Worm (Caenorhabditis elegans): ENCODE data around the gene Y39A3A.4.

Gene Y39A3A.4

ce11 chrIII:2101895-2102345 lies 25.5 kb upstream of the Y39A3A.4 start, which contains the start of gene ppk-2 (continued):
- TF ChIP-seq Y53G8AR.9 (GFP tag; conservative IDR thresholded peaks at IDR 0.05) (peak; percentile 30; the same call in 1 of the 2 replicates), bed-1 (GFP tag; IDR thresholded peaks at IDR 0.05) (no peak), nfya-1 (tag; optimal IDR thresholded peaks at IDR 0.05; ENCODE audit: borderline replicate concordance, insufficient read depth) (no peak), cebp-1 (GFP tag; IDR thresholded peaks at IDR 0.05) (no peak), cebp-1 (tag; optimal IDR thresholded peaks at IDR 0.05) (no peak), ceh-58 (GFP tag; IDR thresholded peaks at IDR 0.05) (no peak), snpc-1.3 (tag; optimal IDR thresholded peaks at IDR 0.05; ENCODE audit: insufficient read depth) (peak; percentile 34), hlh-26 (GFP tag; conservative IDR thresholded peaks at IDR 0.05) (no peak), unc-130 (GFP tag; optimal IDR thresholded peaks at IDR 0.05) (no peak), F55B11.4 (tag; optimal IDR thresholded peaks at IDR 0.05; ENCODE audit: borderline replicate concordance, insufficient read depth) (no peak), akir-1 (GFP tag; optimal IDR thresholded peaks at IDR 0.05) (no peak), cebp-2 (GFP tag; IDR thresholded peaks at IDR 0.05) (no peak), D2030.7 (GFP tag; IDR thresholded peaks at IDR 0.05) (peak; percentile 71), lin-26 (GFP tag; IDR thresholded peaks at IDR 0.05) (no peak), snpc-1.1 (tag; optimal IDR thresholded peaks at IDR 0.05; ENCODE audit: insufficient read depth) (peak; percentile 16), pha-4 (tag; optimal IDR thresholded peaks at IDR 0.05) (no peak), sptf-2 (GFP tag; optimal IDR thresholded peaks at IDR 0.05) (no peak), nhr-80 (tag; optimal IDR thresholded peaks at IDR 0.05) (no peak), bed-2 (GFP tag; IDR thresholded peaks at IDR 0.05) (no peak), madf-8 (GFP tag; conservative IDR thresholded peaks at IDR 0.05) (peak; percentile 83), F39B2.1 (GFP tag; IDR thresholded peaks at IDR 0.05) (no peak), snpc-4 (GFP tag; optimal IDR thresholded peaks at IDR 0.05) (no peak), snpc-4 (tag; optimal IDR thresholded peaks at IDR 0.05) (no peak), B0035.1 (tag; optimal IDR thresholded peaks at IDR 0.05) (no peak), nhr-27 (tag; optimal IDR thresholded peaks at IDR 0.05) (no peak), lsy-27 (tag; optimal IDR thresholded peaks at IDR 0.05; ENCODE audit: borderline replicate concordance, insufficient read depth) (no peak), ceh-40 (GFP tag; IDR thresholded peaks at IDR 0.05) (no peak), egl-18 (GFP tag; IDR thresholded peaks at IDR 0.05) (no peak), ztf-3 (GFP tag; optimal IDR thresholded peaks at IDR 0.05) (no peak), mxl-1 (tag; optimal IDR thresholded peaks at IDR 0.05) (no peak), F23B12.7 (tag; optimal IDR thresholded peaks at IDR 0.05; ENCODE audit: insufficient read depth) (no peak), hmg-20 (GFP tag; IDR thresholded peaks at IDR 0.05) (no peak), madf-10 (tag; optimal IDR thresholded peaks at IDR 0.05) (no peak), nhr-120 (GFP tag; IDR thresholded peaks at IDR 0.05) (no peak), Y56A3A.18 (GFP tag; IDR thresholded peaks at IDR 0.05) (no peak), nhr-90 (tag; optimal IDR thresholded peaks at IDR 0.05) (no peak), F52B5.7 (tag; optimal IDR thresholded peaks at IDR 0.05) (no peak), rpc-1 (optimal IDR thresholded peaks at IDR 0.05) (no peak), rpc-1 (tag; optimal IDR thresholded peaks at IDR 0.05) (no peak), aptf-2 (GFP tag; conservative IDR thresholded peaks at IDR 0.05) (no peak), die-1 (tag; optimal IDR thresholded peaks at IDR 0.05) (no peak), ekl-4 (GFP tag; IDR thresholded peaks at IDR 0.05) (0 out of 2 replicates have a peak, but pooled peaks have one; percentile 14), ccch-3 (GFP tag; optimal IDR thresholded peaks at IDR 0.05) (no peak), attf-5 (GFP tag; optimal IDR thresholded peaks at IDR 0.05) (no peak), rec-8 (tag; optimal IDR thresholded peaks at IDR 0.05) (no peak), rcor-1 (GFP tag; IDR thresholded peaks at IDR 0.05) (0 out of 2 replicates have a peak, but pooled peaks have one; percentile 25), sea-2 (GFP tag; IDR thresholded peaks at IDR 0.05) (no peak)

Measured in whole organism, young adult.